Worm (Caenorhabditis elegans) whole organism, L3 larva: ENCODE measurements around the gene F44F4.3.
A peak's percentile ranks its signal among the peaks of the same experiment; 100 is the strongest.

Source experiments
- R02D3.7 ChIP-seq: fragments of 150-350 bp; optimal IDR thresholded peaks from 2 replicates; lab custom pipeline; 2014; ENCODE audit warnings: missing biosample characterization, missing genetic modification characterization
- ZK546.5 ChIP-seq: sonication (generic microtip); optimal IDR thresholded peaks from 2 replicates; lab custom pipeline; 2017; ENCODE audit warnings: missing biosample characterization, missing genetic modification characterization
- aly-2 ChIP-seq: fragments of 150-350 bp; optimal IDR thresholded peaks from 2 replicates; lab custom pipeline; 2014; ENCODE audit warnings: missing biosample characterization, missing genetic modification characterization
- ceh-16 ChIP-seq: sonication (generic microtip); optimal IDR thresholded peaks from 2 replicates; lab custom pipeline; 2017; ENCODE audit warnings: missing biosample characterization, missing genetic modification characterization
- ceh-28 ChIP-seq: fragments of 150-350 bp; optimal IDR thresholded peaks from 2 replicates; lab custom pipeline; 2014; ENCODE audit warnings: missing biosample characterization, missing genetic modification reagents, missing genetic modification characterization
- ceh-82 ChIP-seq: fragments of 150-350 bp; optimal IDR thresholded peaks from 2 replicates; lab custom pipeline; 2014; ENCODE audit warnings: missing biosample characterization, missing genetic modification characterization
- ceh-9 ChIP-seq: sonication (generic microtip); optimal IDR thresholded peaks from 2 replicates; lab custom pipeline; 2018; ENCODE audit warnings: missing biosample characterization, missing genetic modification characterization
- egl-5 ChIP-seq: fragments of 150-350 bp; optimal IDR thresholded peaks from 2 replicates; lab custom pipeline; 2017; ENCODE audit warnings: missing biosample characterization, missing genetic modification reagents, missing genetic modification characterization, inconsistent platforms
- elt-1 ChIP-seq: fragments of 150-350 bp; optimal IDR thresholded peaks from 2 replicates; lab custom pipeline; 2014; ENCODE audit warnings: missing biosample characterization, missing genetic modification characterization
- elt-2 ChIP-seq: sonication (generic microtip); optimal IDR thresholded peaks from 2 replicates; lab custom pipeline; 2016; ENCODE audit warnings: missing genetic modification reagents, mild to moderate bottlenecking, missing genetic modification characterization, missing compliant biosample characterization
- eor-1 ChIP-seq, 2 experiments: fragments of 150-350 bp; optimal IDR thresholded peaks; 2 replicates each; lab custom pipeline; 2014 to 2018; ENCODE audit warnings: missing biosample characterization in 2 of 2, missing genetic modification characterization in 2 of 2
- fkh-10 ChIP-seq: sonication (generic microtip); optimal IDR thresholded peaks from 2 replicates; lab custom pipeline; 2017; ENCODE audit warnings: missing biosample characterization, missing genetic modification reagents, missing genetic modification characterization
- fkh-2 ChIP-seq: fragments of 150-350 bp; optimal IDR thresholded peaks from 2 replicates; lab custom pipeline; 2014; ENCODE audit warnings: missing biosample characterization, missing genetic modification reagents, missing genetic modification characterization
- fos-1 ChIP-seq: fragments of 150-350 bp; optimal IDR thresholded peaks from 2 replicates; lab custom pipeline; 2014; ENCODE audit warnings: missing biosample characterization, missing genetic modification characterization
- hmg-11 ChIP-seq: sonication (generic microtip); optimal IDR thresholded peaks from 2 replicates; lab custom pipeline; 2016; ENCODE audit warnings: missing genetic modification characterization, missing compliant biosample characterization
- jun-1 ChIP-seq: fragments of 150-350 bp; optimal IDR thresholded peaks from 2 replicates; lab custom pipeline; 2014; ENCODE audit warnings: missing biosample characterization, missing genetic modification reagents, missing genetic modification characterization
- lin-39 ChIP-seq: fragments of 150-350 bp; optimal IDR thresholded peaks from 2 replicates; lab custom pipeline; 2018; ENCODE audit warnings: missing biosample characterization, missing genetic modification reagents, missing genetic modification characterization
- lsy-12 ChIP-seq: sonication (generic microtip); optimal IDR thresholded peaks from 2 replicates; lab custom pipeline; 2016; ENCODE audit warnings: mild to moderate bottlenecking, missing genetic modification characterization, missing compliant biosample characterization
- mdl-1 ChIP-seq: fragments of 150-350 bp; optimal IDR thresholded peaks from 2 replicates; lab custom pipeline; 2014; ENCODE audit warnings: missing biosample characterization, missing genetic modification characterization
- mml-1 ChIP-seq: fragments of 150-350 bp; sonication (generic microtip); optimal IDR thresholded peaks from 3 replicates; lab custom pipeline; 2014; ENCODE audit warnings: missing biosample characterization, missing genetic modification characterization
- nfya-1 ChIP-seq: sonication (generic microtip); optimal IDR thresholded peaks from 2 replicates; lab custom pipeline; 2017; ENCODE audit warnings: missing genetic modification characterization, mild to moderate bottlenecking, missing compliant biosample characterization, antibody characterized with exemption, moderate library complexity; ENCODE audit not compliant: insufficient read depth
- nhr-11 ChIP-seq: fragments of 150-350 bp; optimal IDR thresholded peaks from 2 replicates; lab custom pipeline; 2014; ENCODE audit warnings: missing biosample characterization, missing genetic modification characterization
- nhr-12 ChIP-seq: fragments of 150-350 bp; optimal IDR thresholded peaks from 2 replicates; lab custom pipeline; 2014; ENCODE audit warnings: missing biosample characterization, missing genetic modification characterization
- nhr-23 ChIP-seq: fragments of 150-350 bp; optimal IDR thresholded peaks from 2 replicates; lab custom pipeline; 2014; ENCODE audit warnings: missing biosample characterization, missing genetic modification reagents, missing genetic modification characterization
- nhr-25 ChIP-seq: sonication (generic microtip); optimal IDR thresholded peaks from 2 replicates; lab custom pipeline; 2017; ENCODE audit warnings: missing biosample characterization, missing genetic modification characterization
- nhr-28 ChIP-seq: fragments of 150-350 bp; optimal IDR thresholded peaks from 2 replicates; lab custom pipeline; 2014; ENCODE audit warnings: missing biosample characterization, missing genetic modification characterization
- nhr-43 ChIP-seq: sonication (generic microtip); optimal IDR thresholded peaks from 2 replicates; lab custom pipeline; 2016; ENCODE audit warnings: mild to moderate bottlenecking, missing genetic modification characterization, missing compliant biosample characterization; ENCODE audit not compliant: poor library complexity, severe bottlenecking
- nhr-67 ChIP-seq: fragments of 150-350 bp; optimal IDR thresholded peaks from 2 replicates; lab custom pipeline; 2014; ENCODE audit warnings: missing biosample characterization, missing genetic modification characterization
- nhr-76 ChIP-seq: fragments of 150-350 bp; sonication (generic microtip); optimal IDR thresholded peaks from 5 replicates; lab custom pipeline; 2014; ENCODE audit warnings: missing biosample characterization, missing genetic modification characterization
- nhr-77 ChIP-seq: fragments of 150-350 bp; optimal IDR thresholded peaks from 2 replicates; lab custom pipeline; 2014; ENCODE audit warnings: missing biosample characterization, missing genetic modification characterization
- pha-4 ChIP-seq: fragments of 150-350 bp; optimal IDR thresholded peaks from 2 replicates; lab custom pipeline; 2014; ENCODE audit warnings: missing biosample characterization, missing genetic modification reagents, missing genetic modification characterization
- pqm-1 ChIP-seq: fragments of 150-350 bp; optimal IDR thresholded peaks from 2 replicates; lab custom pipeline; 2017; ENCODE audit warnings: missing biosample characterization, missing genetic modification characterization, inconsistent platforms
- sea-2 ChIP-seq: fragments of 150-350 bp; sonication (generic microtip); optimal IDR thresholded peaks from 4 replicates; lab custom pipeline; 2014; ENCODE audit warnings: missing biosample characterization, missing genetic modification reagents, missing genetic modification characterization
- snpc-4 ChIP-seq: fragments of 150-350 bp; optimal IDR thresholded peaks from 2 replicates; lab custom pipeline; 2014; ENCODE audit warnings: missing biosample characterization, missing genetic modification characterization
- tbx-2 ChIP-seq: sonication (generic microtip); optimal IDR thresholded peaks from 2 replicates; lab custom pipeline; 2016; ENCODE audit warnings: mild to moderate bottlenecking, missing genetic modification characterization, missing compliant biosample characterization
- unc-39 ChIP-seq: sonication (generic microtip); optimal IDR thresholded peaks from 4 replicates; lab custom pipeline; 2017; ENCODE audit warnings: missing biosample characterization, missing genetic modification characterization
- unc-62 ChIP-seq: fragments of 150-350 bp; sonication (generic microtip); optimal IDR thresholded peaks from 4 replicates; lab custom pipeline; 2014; ENCODE audit warnings: missing biosample characterization, missing genetic modification reagents, missing genetic modification characterization
- zag-1 ChIP-seq: fragments of 150-350 bp; optimal IDR thresholded peaks from 2 replicates; lab custom pipeline; 2014; ENCODE audit warnings: missing biosample characterization, missing genetic modification characterization
- ztf-11 ChIP-seq: fragments of 150-350 bp; optimal IDR thresholded peaks from 2 replicates; lab custom pipeline; 2014; ENCODE audit warnings: missing biosample characterization, missing genetic modification characterization

Gene F44F4.3

DNA sequence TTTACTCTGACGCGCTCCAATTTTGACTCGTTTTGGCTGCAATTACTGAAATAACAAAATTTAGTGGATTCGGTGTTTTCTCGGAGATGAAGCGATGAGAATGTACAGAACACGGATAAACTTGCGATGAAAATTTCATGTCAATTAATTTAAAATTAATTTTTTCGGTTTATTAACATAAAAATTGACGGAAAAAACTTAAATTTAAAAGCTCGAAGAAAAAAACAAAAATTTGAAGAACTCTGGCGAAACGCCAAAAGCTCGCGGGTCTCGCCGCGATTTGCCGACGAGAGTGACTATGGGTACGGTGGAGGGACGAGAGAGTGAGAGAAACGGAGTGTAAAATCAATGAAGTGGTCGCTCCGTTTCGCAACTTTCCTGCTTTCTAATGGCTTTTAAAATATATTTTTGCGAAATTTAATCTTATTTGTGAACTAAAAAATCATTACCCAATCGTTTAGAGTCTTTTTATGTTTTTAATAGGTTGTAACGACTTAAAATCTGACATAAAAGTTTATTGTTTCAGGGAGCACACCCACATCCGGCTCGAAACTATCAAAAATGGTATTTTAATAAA lies 17.0 kb downstream of the F44F4.3 start, which contains the start of the genes gmps-1 and cap-2 (continued):
- TF ChIP-seq zag-1 = peak; percentile 68
- TF ChIP-seq mml-1 (tag; lab: Kevin White, UChicago) = no peak
- TF ChIP-seq nhr-76 (tag; lab: Kevin White, UChicago) = no peak
- no peak for TF ChIP-seq nhr-12 (tag; lab: Kevin White, UChicago)
- TF ChIP-seq nhr-25 = peak; percentile 93
- peak; percentile 99 for TF ChIP-seq nfya-1 (tag; lab: Kevin White, UChicago)
- TF ChIP-seq jun-1 (tag; lab: Kevin White, UChicago) = peak; percentile 95
- no peak for TF ChIP-seq mdl-1 (tag; lab: Kevin White, UChicago)
- peak; percentile 72 for TF ChIP-seq elt-2 (tag; lab: Kevin White, UChicago)
- TF ChIP-seq nhr-28 = peak; percentile 68
- peak; percentile 84 for TF ChIP-seq elt-1
- peak; percentile 74 for TF ChIP-seq nhr-11 (tag; lab: Kevin White, UChicago)
- TF ChIP-seq nhr-43 (tag; lab: Kevin White, UChicago) = peak; percentile 96
- no peak for TF ChIP-seq fkh-2 (tag; lab: Kevin White, UChicago)

DNA sequence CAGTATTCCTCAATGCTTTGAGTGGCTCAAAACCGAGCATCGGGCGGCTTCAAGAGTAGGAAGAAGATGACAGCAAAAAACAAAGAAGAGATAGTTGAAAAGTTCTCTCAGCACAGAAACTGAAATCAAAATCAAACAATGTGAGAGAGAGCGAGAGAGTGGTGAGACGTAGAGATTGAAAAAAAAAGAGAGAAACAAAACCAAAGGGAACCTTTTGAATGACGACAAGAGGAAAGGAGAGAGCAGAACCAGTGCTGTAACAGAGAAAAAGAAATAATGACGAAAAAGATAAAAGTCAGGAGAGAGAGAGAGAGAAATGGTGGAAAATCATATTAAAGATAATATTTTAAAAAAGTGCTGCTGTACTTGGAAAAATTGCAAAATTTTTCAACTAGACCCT lies 18.5 kb downstream of the F44F4.3 start:
- TF ChIP-seq pqm-1 (tag; lab: Kevin White, UChicago) = peak; percentile 64
- TF ChIP-seq egl-5 (tag; lab: Kevin White, UChicago) = no peak
- peak; percentile 55 for TF ChIP-seq elt-2 (tag; lab: Kevin White, UChicago)
- peak; percentile 35 for TF ChIP-seq hmg-11 (tag; lab: Kevin White, UChicago)
- TF ChIP-seq pha-4 = peak; percentile 57
- no peak for TF ChIP-seq ZK546.5 (tag; lab: Kevin White, UChicago)
- peak; percentile 43 for TF ChIP-seq nfya-1 (tag; lab: Kevin White, UChicago)

DNA sequence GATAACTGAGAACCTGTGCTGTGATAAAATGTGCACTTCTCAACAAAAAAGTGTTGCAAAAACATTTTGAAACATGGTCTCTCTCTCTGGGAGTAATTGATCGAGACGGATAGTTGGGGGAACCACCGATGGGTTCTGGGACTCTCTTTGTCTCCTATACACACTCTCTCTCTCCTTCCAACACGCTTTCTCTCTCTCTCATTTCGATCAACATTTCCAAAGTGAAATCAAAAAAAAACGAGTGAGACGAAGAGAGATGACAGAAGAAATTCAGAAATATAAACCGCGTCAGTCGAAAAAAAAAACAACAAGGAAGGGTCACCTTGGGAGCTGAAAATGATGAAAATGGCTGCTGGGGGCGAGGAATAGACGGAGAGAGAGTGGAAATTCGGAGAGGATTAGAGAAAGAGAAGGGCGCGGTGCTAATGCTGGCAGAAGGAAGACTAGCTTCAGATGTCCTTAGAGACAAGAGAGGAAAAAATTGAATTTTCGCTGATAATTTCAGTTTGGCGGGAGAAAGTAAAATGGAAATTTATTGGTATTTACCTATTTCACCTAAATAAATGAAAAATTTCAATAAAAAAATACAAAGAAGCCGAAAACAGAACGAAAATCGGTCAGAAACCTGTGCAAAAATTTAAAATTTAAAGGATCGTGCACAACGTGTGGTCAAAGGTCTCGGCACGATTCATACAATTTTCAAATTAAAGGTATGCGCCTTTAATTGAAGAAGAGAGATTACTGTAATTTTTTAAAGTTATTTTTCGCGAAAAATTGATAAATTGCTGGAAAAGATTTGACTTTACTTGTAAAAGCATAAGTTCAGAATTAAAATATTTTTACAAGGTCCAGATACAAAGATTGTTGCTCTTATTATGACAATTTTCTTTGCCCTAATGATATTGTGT lies 22.7 kb downstream of the F44F4.3 start:
- TF ChIP-seq hmg-11 (tag; lab: Kevin White, UChicago) = peak; percentile 58
- TF ChIP-seq nhr-43 (tag; lab: Kevin White, UChicago) = no peak
- TF ChIP-seq mml-1 (tag; lab: Kevin White, UChicago) = no peak
- TF ChIP-seq nhr-25 = peak; percentile 55
- TF ChIP-seq nhr-28 = no peak

DNA sequence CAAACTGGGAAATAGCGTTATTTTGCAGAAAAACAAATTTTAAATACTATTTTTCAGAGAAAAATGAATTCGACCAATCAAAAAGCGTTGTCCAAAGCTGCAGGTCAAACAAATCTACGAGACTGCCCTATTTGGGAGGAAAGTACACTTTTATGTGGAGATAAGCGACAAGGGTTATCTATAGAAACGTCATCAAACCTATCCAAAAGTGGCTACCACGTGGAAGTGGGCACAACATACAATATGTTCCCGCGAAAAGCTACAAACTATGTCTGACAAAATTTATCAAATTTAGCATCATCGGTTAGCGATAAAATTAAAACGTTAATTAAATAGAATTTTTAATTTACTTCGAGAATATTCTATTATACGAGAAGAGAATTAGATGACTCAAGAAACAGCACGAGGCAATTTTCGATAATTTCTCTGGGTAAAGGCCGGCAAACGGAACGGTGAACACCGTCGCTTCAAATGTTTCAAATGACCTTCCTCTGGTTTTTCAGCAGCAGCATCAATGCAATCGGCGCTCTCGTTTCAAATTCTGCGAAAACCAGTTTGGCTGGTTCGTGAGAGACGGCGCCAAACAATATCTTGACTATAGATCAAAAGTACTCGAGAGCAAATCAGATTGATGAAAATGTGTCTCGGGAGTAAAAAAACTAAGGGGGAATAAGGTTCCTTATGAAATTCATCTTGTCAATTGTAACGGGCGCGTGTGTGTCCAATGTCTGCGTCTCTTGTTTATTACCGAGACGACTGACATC lies 23.8 kb downstream of the F44F4.3 start:
- TF ChIP-seq nhr-67 (tag; lab: Kevin White, UChicago) (no peak), jun-1 (tag; lab: Kevin White, UChicago) (no peak), ZK546.5 (tag; lab: Kevin White, UChicago) (no peak), lsy-12 (tag; lab: Kevin White, UChicago) (no peak), fkh-10 (no peak), R02D3.7 (tag; lab: Kevin White, UChicago) (no peak), mml-1 (tag; lab: Kevin White, UChicago) (no peak), nhr-23 (tag; lab: Kevin White, UChicago) (peak; percentile 1), nhr-76 (tag; lab: Kevin White, UChicago) (no peak), ztf-11 (tag; lab: Kevin White, UChicago) (no peak), sea-2 (no peak), nhr-43 (tag; lab: Kevin White, UChicago) (peak; percentile 32), unc-62 (no peak), hmg-11 (tag; lab: Kevin White, UChicago) (no peak), ceh-28 (tag; lab: Kevin White, UChicago) (no peak), snpc-4 (tag; lab: Kevin White, UChicago) (no peak), ceh-9 (tag; lab: Kevin White, UChicago) (no peak), tbx-2 (tag; lab: Kevin White, UChicago) (no peak), zag-1 (no peak), ceh-16 (no peak), nfya-1 (tag; lab: Kevin White, UChicago) (peak; percentile 3), eor-1 (tag; optimal IDR thresholded peaks at IDR 0.05; lab: Kevin White, UChicago) (no peak), unc-39 (no peak), aly-2 (no peak), lin-39 (peak; percentile 28), nhr-28 (no peak), mdl-1 (tag; lab: Kevin White, UChicago) (no peak), pqm-1 (tag; lab: Kevin White, UChicago) (peak; percentile 23), nhr-11 (tag; lab: Kevin White, UChicago) (no peak), elt-1 (peak; percentile 78), pha-4 (no peak), nhr-77 (no peak), ceh-82 (tag; lab: Kevin White, UChicago) (no peak), egl-5 (tag; lab: Kevin White, UChicago) (no peak), fos-1 (tag; lab: Kevin White, UChicago) (no peak)
